Fruit fly (Drosophila melanogaster) whole organism, adult: ENCODE measurements around the gene CG43954.

Experiments
- CG11617 ChIP-seq: fragments of 200-800 bp; sonication (Bioruptor generic); optimal IDR thresholded peaks from 2 replicates; lab custom pipeline; 2017; ENCODE audit warnings: mild to moderate bottlenecking, missing biosample characterization, missing genetic modification reagents, missing genetic modification characterization
- CG12768 ChIP-seq: fragments of 200-800 bp; sonication (Bioruptor generic); optimal IDR thresholded peaks from 2 replicates; lab custom pipeline; 2017; ENCODE audit warnings: missing biosample characterization, missing genetic modification characterization, mild to moderate bottlenecking, moderate library complexity, missing genetic modification reagents
- CG14711 ChIP-seq: fragments of 200-800 bp; sonication (Bioruptor generic); optimal IDR thresholded peaks from 2 replicates; lab custom pipeline; 2018; ENCODE audit warnings: missing biosample characterization, mild to moderate bottlenecking, missing genetic modification characterization, moderate library complexity
- CG7045 ChIP-seq: fragments of 200-800 bp; sonication (Bioruptor generic); optimal IDR thresholded peaks from 2 replicates; lab custom pipeline; 2017; ENCODE audit warnings: missing biosample characterization, mild to moderate bottlenecking, missing genetic modification characterization
- CG7101 ChIP-seq: fragments of 200-800 bp; sonication (Bioruptor generic); optimal IDR thresholded peaks from 2 replicates; lab custom pipeline; 2018; ENCODE audit warnings: missing biosample characterization, mild to moderate bottlenecking, missing genetic modification characterization, moderate library complexity
- Crg-1 ChIP-seq: fragments of 200-800 bp; sonication (Bioruptor generic); optimal IDR thresholded peaks from 2 replicates; lab custom pipeline; 2016; ENCODE audit warnings: missing biosample characterization, missing genetic modification characterization
- Hr96 ChIP-seq: fragments of 200-800 bp; sonication (Bioruptor generic); optimal IDR thresholded peaks from 2 replicates; lab custom pipeline; 2016; ENCODE audit warnings: missing biosample characterization, missing genetic modification characterization
- cnc ChIP-seq, 2 experiments: fragments of >200 bp; optimal IDR thresholded peaks; 2 replicates each; lab custom pipeline; 2017
- kay ChIP-seq: fragments of 200-800 bp; sonication (Bioruptor generic); peaks from one replicate; lab custom pipeline; 2016; ENCODE audit warnings: missing biosample characterization, missing genetic modification characterization, borderline replicate concordance
- tj ChIP-seq: fragments of 200-800 bp; sonication (Bioruptor generic); optimal IDR thresholded peaks from 3 replicates; lab custom pipeline; 2017; ENCODE audit warnings: missing biosample characterization, mild to moderate bottlenecking, missing genetic modification characterization, moderate library complexity

DNA sequence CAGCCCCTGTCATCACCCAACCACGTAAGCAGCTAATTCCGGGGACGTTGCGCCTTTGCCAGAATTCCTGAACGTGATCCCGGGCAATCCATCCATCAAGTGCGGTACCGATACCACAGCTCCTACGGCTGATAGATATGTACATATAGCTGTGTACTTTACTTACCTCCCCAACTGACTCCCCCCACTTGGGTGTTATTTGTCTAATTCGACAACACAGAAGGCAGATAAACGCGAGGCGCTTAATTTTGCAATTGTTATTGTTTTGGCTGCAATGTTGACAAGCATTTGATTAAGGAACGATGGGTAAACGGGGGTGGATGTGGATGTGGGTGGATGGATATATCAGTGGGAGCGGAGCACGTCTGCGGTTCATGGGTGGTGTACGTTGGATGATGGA lies 41.3 kb downstream of the CG43954 start:
- TF ChIP-seq cnc (optimal IDR thresholded peaks at IDR 0.05; lab: Kevin White, UChicago), result no peak
- no peak for TF ChIP-seq CG11617 (GFP tag; lab: Kevin White, UChicago)
- TF ChIP-seq CG14711, result no peak
- TF ChIP-seq Hr96, result no peak
- TF ChIP-seq CG12768 (GFP tag; lab: Kevin White, UChicago), result peak; percentile 40
- peak; percentile 32 for TF ChIP-seq kay (GFP tag; lab: Kevin White, UChicago)
- TF ChIP-seq CG7101 (tag; lab: Kevin White, UChicago), result peak; percentile 25
- TF ChIP-seq tj, result no peak
- peak; percentile 29 for TF ChIP-seq Crg-1 (GFP tag; lab: Kevin White, UChicago)
- TF ChIP-seq CG7045 (GFP tag; lab: Kevin White, UChicago), result peak; percentile 40
